Fruit fly (Drosophila melanogaster): ENCODE measurements around the gene Hrb87F.
A peak's percentile ranks its signal among the peaks of the same experiment; 100 is the strongest.

The Hrb87F gene

dm6 chr3R:13686371-13687211, 26.3 kb upstream of the Hrb87F start, which contains the start of gene omd (continued):
- TF ChIP-seq Gug (GFP tag; IDR thresholded peaks at IDR 0.05) (peak; percentile 33; the same call in 2 of the 4 replicates), CG7357 (GFP tag; IDR thresholded peaks at IDR 0.05) (no peak), CG32532 (GFP tag; IDR thresholded peaks at IDR 0.05) (peak; percentile 43), gcm (GFP tag; optimal IDR thresholded peaks at IDR 0.05) (no peak), CG8281 (tag; optimal IDR thresholded peaks at IDR 0.05) (peak; percentile 16), CG5180 (GFP tag; optimal IDR thresholded peaks at IDR 0.05) (no peak), Ets97D (GFP tag; optimal IDR thresholded peaks at IDR 0.05) (no peak), sqz (GFP tag; optimal IDR thresholded peaks at IDR 0.05) (no peak), pnt (GFP tag; optimal IDR thresholded peaks at IDR 0.05) (peak; percentile 51), Meics (GFP tag; optimal IDR thresholded peaks at IDR 0.05) (peak; percentile 66), CHES-1-like (GFP tag; optimal IDR thresholded peaks at IDR 0.05) (peak; percentile 49), bowl (GFP tag; IDR thresholded peaks at IDR 0.05) (no peak), lbe (GFP tag; optimal IDR thresholded peaks at IDR 0.05) (no peak), CG17612 (GFP tag; IDR thresholded peaks at IDR 0.05) (peak; percentile 45; the same call in 1 of the 2 replicates), chn (GFP tag; optimal IDR thresholded peaks at IDR 0.05) (peak; percentile 43), CG10565 (GFP tag; optimal IDR thresholded peaks at IDR 0.05) (no peak), maf-S (GFP tag; optimal IDR thresholded peaks at IDR 0.05) (peak; percentile 56), cad (GFP tag; optimal IDR thresholded peaks at IDR 0.05) (no peak), Atf3 (GFP tag; optimal IDR thresholded peaks at IDR 0.05) (peak; percentile 1), Dip3 (GFP tag; optimal IDR thresholded peaks at IDR 0.05) (no peak), wdn (GFP tag; IDR thresholded peaks at IDR 0.05) (peak; percentile 53), CG7786 (GFP tag; optimal IDR thresholded peaks at IDR 0.05) (peak; percentile 47), fu2 (GFP tag; optimal IDR thresholded peaks at IDR 0.05) (no peak), emc (GFP tag; optimal IDR thresholded peaks at IDR 0.05) (no peak), knrl (GFP tag; IDR thresholded peaks at IDR 0.05; ENCODE audit: partially characterized antibody) (no peak), inv (GFP tag; IDR thresholded peaks at IDR 0.05; ENCODE audit: partially characterized antibody) (no peak), CG17568 (GFP tag; optimal IDR thresholded peaks at IDR 0.05) (no peak), onecut (GFP tag; IDR thresholded peaks at IDR 0.05) (peak; percentile 72), CG7271 (tag; optimal IDR thresholded peaks at IDR 0.05) (no peak), ems (GFP tag; optimal IDR thresholded peaks at IDR 0.05) (peak; percentile 26), gcm2 (GFP tag; optimal IDR thresholded peaks at IDR 0.05) (peak; percentile 56), CG3281 (GFP tag; optimal IDR thresholded peaks at IDR 0.05) (peak; percentile 73), bsh (GFP tag; optimal IDR thresholded peaks at IDR 0.05) (peak in 1 of 2 experiments; percentile 59), Oli (tag; optimal IDR thresholded peaks at IDR 0.05) (no peak), eve (GFP tag; optimal IDR thresholded peaks at IDR 0.05) (no peak), Taf1 (GFP tag; IDR thresholded peaks at IDR 0.05) (peak; percentile 54), CG15696 (tag; optimal IDR thresholded peaks at IDR 0.05) (peak; percentile 70), run (tag; optimal IDR thresholded peaks at IDR 0.05) (no peak), CG8388 (GFP tag; optimal IDR thresholded peaks at IDR 0.05) (peak; percentile 16), Atf-2 (GFP tag; optimal IDR thresholded peaks at IDR 0.05) (peak; percentile 45), mld (GFP tag; IDR thresholded peaks at IDR 0.05; ENCODE audit: partially characterized antibody) (no peak), hth (optimal IDR thresholded peaks at IDR 0.05) (no peak), CG5953 (GFP tag; IDR thresholded peaks at IDR 0.05) (peak; percentile 46; the same call in 1 of the 2 replicates), CG9437 (GFP tag; optimal IDR thresholded peaks at IDR 0.05) (no peak), Lpt (GFP tag; optimal IDR thresholded peaks at IDR 0.05) (no peak), ERR (GFP tag; optimal IDR thresholded peaks at IDR 0.05) (peak; percentile 24), CG17829 (tag; optimal IDR thresholded peaks at IDR 0.05) (peak; percentile 36), ara (GFP tag; IDR thresholded peaks at IDR 0.05) (peak; percentile 75), CG32767 (GFP tag; IDR thresholded peaks at IDR 0.05) (peak; percentile 47; the same call in 1 of the 2 replicates), CG16863 (GFP tag; optimal IDR thresholded peaks at IDR 0.05) (peak; percentile 54)
